Worm (Caenorhabditis elegans) whole organism, young adult: ENCODE results near the gene fbxb-104.
A peak's percentile ranks its signal among the peaks of the same experiment; 100 is the strongest.

ENCODE experiments used
- D2030.7 ChIP-seq: fragments of 200-800 bp; sonication (Bioruptor generic); IDR thresholded peaks from 2 replicates; pipeline ENCODE4 v1.3.6; 2022; ENCODE audit warnings: missing genetic modification reagents, missing genetic modification characterization, missing compliant biosample characterization
- F10E7.11 ChIP-seq: sonication (generic microtip); optimal IDR thresholded peaks from 2 replicates; lab custom pipeline; 2017; ENCODE audit warnings: mild to moderate bottlenecking, missing genetic modification characterization, moderate library complexity, missing compliant biosample characterization
- F22D6.2 ChIP-seq: sonication (generic microtip); optimal IDR thresholded peaks from 2 replicates; lab custom pipeline; 2016; ENCODE audit warnings: mild to moderate bottlenecking, missing genetic modification characterization, missing compliant biosample characterization
- F33H1.4 ChIP-seq: fragments of 200-800 bp; sonication (Bioruptor generic); IDR thresholded peaks from 2 replicates; pipeline ENCODE4 v1.3.6; 2022; ENCODE audit warnings: missing genetic modification reagents, missing genetic modification characterization, missing compliant biosample characterization
- F39B2.1 ChIP-seq: fragments of 200-800 bp; sonication (Bioruptor generic); IDR thresholded peaks from 2 replicates; pipeline ENCODE4 v1.3.6; 2022; ENCODE audit warnings: missing genetic modification reagents, missing genetic modification characterization, missing compliant biosample characterization
- F57A8.1 ChIP-seq: fragments of 200-800 bp; sonication (Bioruptor generic); optimal IDR thresholded peaks from 2 replicates; lab custom pipeline; 2018; ENCODE audit warnings: mild to moderate bottlenecking, missing genetic modification characterization, moderate library complexity, missing compliant biosample characterization
- F57C9.4 ChIP-seq: sonication (generic microtip); optimal IDR thresholded peaks from 2 replicates; lab custom pipeline; 2017; ENCODE audit warnings: mild to moderate bottlenecking, missing genetic modification characterization, missing compliant biosample characterization
- K11D2.4 ChIP-seq: fragments of 200-800 bp; sonication (Bioruptor generic); IDR thresholded peaks from 2 replicates; pipeline ENCODE4 v1.3.6; 2022; ENCODE audit warnings: missing genetic modification reagents, missing genetic modification characterization, missing compliant biosample characterization
- Y56A3A.18 ChIP-seq: fragments of 200-800 bp; sonication (Bioruptor generic); IDR thresholded peaks from 2 replicates; pipeline ENCODE4 v1.3.6; 2022; ENCODE audit warnings: missing genetic modification reagents, missing genetic modification characterization, missing compliant biosample characterization
- Y67H2A.10 ChIP-seq: fragments of 200-800 bp; sonication (Bioruptor generic); conservative IDR thresholded peaks from 2 replicates; pipeline ENCODE4 v1.3.6; 2022; ENCODE audit warnings: missing genetic modification reagents, missing genetic modification characterization, missing compliant biosample characterization
- ZK185.1 ChIP-seq: sonication (generic microtip); optimal IDR thresholded peaks from 2 replicates; lab custom pipeline; 2016; ENCODE audit warnings: mild to moderate bottlenecking, missing genetic modification characterization, missing compliant biosample characterization; ENCODE audit not compliant: poor library complexity, severe bottlenecking
- atf-7 ChIP-seq: sonication (generic microtip); optimal IDR thresholded peaks from 2 replicates; lab custom pipeline; 2017; ENCODE audit warnings: mild to moderate bottlenecking, missing genetic modification characterization, missing compliant biosample characterization
- athp-1 ChIP-seq: sonication (generic microtip); optimal IDR thresholded peaks from 2 replicates; lab custom pipeline; 2017; ENCODE audit warnings: mild to moderate bottlenecking, missing genetic modification characterization, missing compliant biosample characterization
- attf-3 ChIP-seq: fragments of 200-800 bp; sonication (Bioruptor generic); conservative IDR thresholded peaks from 2 replicates; pipeline ENCODE4 v1.3.6; 2022; ENCODE audit warnings: missing genetic modification reagents, missing genetic modification characterization, missing compliant biosample characterization
- bed-2 ChIP-seq: fragments of 200-800 bp; sonication (Bioruptor generic); IDR thresholded peaks from 2 replicates; pipeline ENCODE4 v1.3.6; 2022; ENCODE audit warnings: missing genetic modification reagents, missing genetic modification characterization, missing compliant biosample characterization
- ceh-27 ChIP-seq: fragments of 200-800 bp; sonication (Bioruptor generic); optimal IDR thresholded peaks from 2 replicates; lab custom pipeline; 2018; ENCODE audit warnings: mild to moderate bottlenecking, missing genetic modification characterization, moderate library complexity, missing compliant biosample characterization
- ceh-40 ChIP-seq: fragments of 200-800 bp; sonication (Bioruptor generic); IDR thresholded peaks from 2 replicates; pipeline ENCODE4 v1.3.6; 2022; ENCODE audit warnings: missing genetic modification characterization, missing compliant biosample characterization
- ceh-58 ChIP-seq: fragments of 200-800 bp; sonication (Bioruptor generic); IDR thresholded peaks from 2 replicates; pipeline ENCODE4 v1.3.6; 2022; ENCODE audit warnings: missing genetic modification characterization, missing compliant biosample characterization
- ceh-91 ChIP-seq: fragments of 200-800 bp; sonication (Bioruptor generic); IDR thresholded peaks from 2 replicates; pipeline ENCODE4 v1.3.6; 2022; ENCODE audit warnings: missing genetic modification reagents, missing genetic modification characterization, missing compliant biosample characterization
- efl-1 ChIP-seq: fragments of 150-350 bp; optimal IDR thresholded peaks from 2 replicates; lab custom pipeline; 2014; ENCODE audit warnings: missing biosample characterization, missing genetic modification reagents, missing genetic modification characterization
- egrh-3 ChIP-seq: fragments of 200-800 bp; sonication (Bioruptor generic); IDR thresholded peaks from 2 replicates; pipeline ENCODE4 v1.3.6; 2022; ENCODE audit warnings: missing genetic modification reagents, missing genetic modification characterization, missing compliant biosample characterization
- ekl-4 ChIP-seq: fragments of 200-800 bp; sonication (Bioruptor generic); IDR thresholded peaks from 2 replicates; pipeline ENCODE4 v1.3.6; 2022; ENCODE audit warnings: missing genetic modification reagents, missing genetic modification characterization, missing compliant biosample characterization
- fkh-3 ChIP-seq: sonication (generic microtip); optimal IDR thresholded peaks from 2 replicates; lab custom pipeline; 2016; ENCODE audit warnings: mild to moderate bottlenecking, missing genetic modification characterization, missing compliant biosample characterization
- hlh-12 ChIP-seq: sonication (generic microtip); optimal IDR thresholded peaks from 2 replicates; lab custom pipeline; 2016; ENCODE audit warnings: missing genetic modification characterization, missing compliant biosample characterization
- hmg-1.2 ChIP-seq: fragments of 200-800 bp; sonication (Bioruptor generic); IDR thresholded peaks from 2 replicates; pipeline ENCODE4 v1.3.6; 2022; ENCODE audit warnings: missing genetic modification reagents, missing genetic modification characterization, missing compliant biosample characterization
- hrde-1 ChIP-seq: sonication (generic microtip); optimal IDR thresholded peaks from 2 replicates; lab custom pipeline; 2016; ENCODE audit warnings: missing genetic modification characterization, mild to moderate bottlenecking, missing compliant biosample characterization, moderate library complexity, missing genotype, missing genetic modification reagents, borderline replicate concordance
- lag-1 ChIP-seq: fragments of 200-800 bp; sonication (Bioruptor generic); IDR thresholded peaks from 2 replicates; pipeline ENCODE4 v1.3.6; 2022; ENCODE audit warnings: missing genetic modification reagents, missing genetic modification characterization, missing compliant biosample characterization
- lsl-1 ChIP-seq: fragments of 200-800 bp; sonication (Bioruptor generic); optimal IDR thresholded peaks from 2 replicates; lab custom pipeline; 2018; ENCODE audit warnings: mild to moderate bottlenecking, missing genetic modification characterization, moderate library complexity, missing compliant biosample characterization
- madf-6 ChIP-seq: fragments of 200-800 bp; sonication (Bioruptor generic); IDR thresholded peaks from 2 replicates; pipeline ENCODE4 v1.3.6; 2022; ENCODE audit warnings: missing genetic modification reagents, missing genetic modification characterization, missing compliant biosample characterization
- mel-28 ChIP-seq: sonication (generic microtip); optimal IDR thresholded peaks from 2 replicates; lab custom pipeline; 2016; ENCODE audit warnings: borderline replicate concordance, mild to moderate bottlenecking, missing genetic modification characterization, missing compliant biosample characterization
- mes-4 ChIP-seq: sonication (generic microtip); optimal IDR thresholded peaks from 2 replicates; lab custom pipeline; 2016; ENCODE audit warnings: missing genotype, missing genetic modification characterization, missing compliant biosample characterization
- nfya-2 ChIP-seq: fragments of 200-800 bp; sonication (Bioruptor generic); IDR thresholded peaks from 2 replicates; pipeline ENCODE4 v1.3.6; 2022; ENCODE audit warnings: missing genetic modification reagents, missing genetic modification characterization, missing compliant biosample characterization
- nhr-80 ChIP-seq: sonication (generic microtip); optimal IDR thresholded peaks from 2 replicates; lab custom pipeline; 2016; ENCODE audit warnings: missing genetic modification characterization, missing compliant biosample characterization
- pha-4 ChIP-seq: fragments of 150-350 bp; sonication (generic microtip); optimal IDR thresholded peaks from 2 replicates; lab custom pipeline; 2014; ENCODE audit warnings: missing biosample characterization, missing genetic modification reagents, missing genetic modification characterization
- snpc-1.1 ChIP-seq: sonication (generic microtip); optimal IDR thresholded peaks from 2 replicates; lab custom pipeline; 2017; ENCODE audit warnings: missing genetic modification characterization, mild to moderate bottlenecking, missing compliant biosample characterization, antibody characterized with exemption, moderate library complexity, missing genotype, missing genetic modification reagents; ENCODE audit not compliant: insufficient read depth
- snpc-1.3 ChIP-seq: sonication (generic microtip); optimal IDR thresholded peaks from 2 replicates; lab custom pipeline; 2017; ENCODE audit warnings: missing genetic modification characterization, mild to moderate bottlenecking, missing compliant biosample characterization, antibody characterized with exemption, moderate library complexity, missing genotype, missing genetic modification reagents; ENCODE audit not compliant: insufficient read depth
- snpc-3.4 ChIP-seq: sonication (generic microtip); optimal IDR thresholded peaks from 2 replicates; lab custom pipeline; 2017; ENCODE audit warnings: missing genetic modification characterization, mild to moderate bottlenecking, missing compliant biosample characterization, antibody characterized with exemption, moderate library complexity, missing genotype, missing genetic modification reagents
- sptf-2 ChIP-seq: fragments of 200-800 bp; sonication (Bioruptor generic); optimal IDR thresholded peaks from 2 replicates; lab custom pipeline; 2018; ENCODE audit warnings: mild to moderate bottlenecking, missing genetic modification characterization, missing compliant biosample characterization
- zfh-2 ChIP-seq: fragments of 200-800 bp; sonication (Bioruptor generic); conservative IDR thresholded peaks from 2 replicates; pipeline ENCODE4 v1.3.6; 2022; ENCODE audit warnings: missing genetic modification reagents, missing genetic modification characterization, missing compliant biosample characterization
- ztf-18 ChIP-seq: sonication (generic microtip); optimal IDR thresholded peaks from 2 replicates; lab custom pipeline; 2016; ENCODE audit warnings: missing genotype, mild to moderate bottlenecking, missing genetic modification characterization, missing compliant biosample characterization
- ztf-3 ChIP-seq: fragments of 200-800 bp; sonication (Bioruptor generic); optimal IDR thresholded peaks from 2 replicates; lab custom pipeline; 2018; ENCODE audit warnings: mild to moderate bottlenecking, missing genetic modification characterization, missing compliant biosample characterization

fbxb-104 gene

DNA sequence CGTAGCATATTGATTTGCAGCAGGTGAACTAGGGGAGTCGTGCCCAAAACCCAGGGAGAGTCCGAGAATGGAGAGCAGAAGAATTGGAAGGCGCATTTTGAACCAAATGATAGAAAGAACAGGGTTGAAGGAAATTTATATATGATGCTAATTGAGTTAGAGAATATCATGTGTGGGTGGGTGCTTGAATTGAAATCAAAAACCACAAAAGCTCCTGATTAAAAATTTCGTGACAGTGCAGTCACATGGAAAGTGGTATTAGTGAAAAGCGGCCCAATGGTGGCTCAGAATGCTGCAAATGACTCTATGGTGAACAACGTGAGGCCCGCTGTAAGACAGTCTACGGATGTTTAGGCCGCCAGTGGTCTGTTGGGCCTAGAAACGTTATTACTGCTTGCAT is 15.5 kb downstream of the fbxb-104 start, which contains the start of gene C16C8.8:
TSS of gene C16C8.8 (minus strand) at position 101 of the 400 bp plus-strand sequence.
- TF ChIP-seq ceh-58 (GFP tag; lab: Robert Waterston, UW): no peak
- TF ChIP-seq Y56A3A.18 (GFP tag; lab: Robert Waterston, UW): no peak

DNA sequence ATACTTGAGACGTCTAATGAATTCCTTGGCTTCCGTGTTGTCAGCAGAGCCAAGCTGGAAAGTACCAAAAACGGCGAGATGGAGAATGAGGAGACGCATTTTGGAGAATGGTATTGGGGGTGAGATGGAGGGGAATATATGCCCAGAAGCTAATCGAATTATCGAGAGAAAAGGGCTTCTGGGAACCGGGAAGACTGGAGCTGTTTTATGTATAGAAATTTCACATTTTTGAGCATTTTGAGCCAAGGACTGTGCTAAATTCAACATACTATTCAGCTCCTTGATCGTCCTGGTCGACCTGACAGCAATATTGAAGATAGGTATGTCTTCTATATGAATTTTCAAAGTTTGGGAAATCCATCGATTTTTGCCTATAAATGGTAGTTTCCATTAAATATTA is 17.0 kb downstream of the fbxb-104 start, which contains the start of gene C16C8.7:
TSS of gene C16C8.7 (minus strand) at position 101 of the 400 bp plus-strand sequence.
- TF ChIP-seq Y67H2A.10: no peak

DNA sequence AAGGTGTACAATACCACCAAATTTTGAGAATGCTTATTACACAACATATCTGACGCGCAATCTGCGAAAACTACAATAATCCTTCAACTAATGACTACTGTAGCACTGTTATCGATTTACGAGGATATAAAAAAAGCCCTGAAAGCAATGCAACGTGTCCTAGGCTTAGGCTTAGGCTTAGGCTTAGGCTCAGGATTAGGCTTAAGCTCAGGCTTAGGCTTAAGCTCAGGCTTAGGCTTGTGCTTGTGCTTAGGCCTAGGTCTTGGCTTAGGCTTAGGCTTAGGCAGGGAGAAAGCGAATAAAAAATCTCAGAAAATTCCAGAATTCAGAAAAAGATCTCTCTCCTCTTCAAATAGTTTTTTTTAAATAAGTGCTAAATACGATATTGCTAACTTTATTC is 17.9 kb downstream of the fbxb-104 start:
- no peak for TF ChIP-seq ceh-40 (GFP tag; lab: Robert Waterston, UW)
- TF ChIP-seq mel-28 (tag; lab: Kevin White, UChicago): no peak
- no peak for TF ChIP-seq athp-1 (tag; lab: Kevin White, UChicago)
- no peak for TF ChIP-seq zfh-2 (GFP tag; lab: Robert Waterston, UW)
- no peak for TF ChIP-seq D2030.7 (GFP tag; lab: Robert Waterston, UW)
- TF ChIP-seq efl-1 (GFP tag; lab: Kevin White, UChicago): no peak
- no peak for TF ChIP-seq snpc-3.4 (tag; lab: Kevin White, UChicago)

DNA sequence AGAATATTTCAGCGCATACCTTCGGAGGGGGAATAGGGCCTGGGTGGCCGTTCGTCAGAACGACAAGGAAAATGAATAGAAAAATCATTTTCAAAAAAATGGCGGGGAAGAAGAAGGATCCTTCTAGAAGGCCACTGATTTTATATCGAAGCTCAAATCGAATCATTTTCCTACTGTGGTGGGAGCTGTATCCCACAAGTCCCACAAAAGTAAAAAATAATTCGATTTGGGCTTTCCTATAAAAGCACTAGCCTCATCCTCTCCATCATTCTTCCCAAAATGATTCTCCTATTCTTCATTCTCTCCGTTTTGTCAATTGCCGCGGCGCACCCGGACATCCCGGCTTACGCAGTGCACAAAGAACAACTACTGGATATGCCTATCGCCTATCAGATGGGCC is 18.9 kb downstream of the fbxb-104 start, which contains the start of the genes C16C8.26 and C16C8.19:
TSS of gene C16C8.26 (minus strand) at position 101 of the 400 bp plus-strand sequence.
TSS of gene C16C8.19 (plus strand) at position 279 of the 400 bp plus-strand sequence.
- no peak for TF ChIP-seq F33H1.4 (GFP tag; lab: Robert Waterston, UW)
- TF ChIP-seq efl-1 (GFP tag; lab: Kevin White, UChicago): no peak
- TF ChIP-seq mes-4: no peak
- TF ChIP-seq pha-4 (tag; lab: Kevin White, UChicago): no peak
- no peak for TF ChIP-seq ceh-27 (GFP tag; lab: Kevin White, UChicago)
- TF ChIP-seq attf-3: no peak
- no peak for TF ChIP-seq nfya-2
- no peak for TF ChIP-seq ztf-3
- no peak for TF ChIP-seq snpc-1.3 (tag; lab: Kevin White, UChicago)
- no peak for TF ChIP-seq hrde-1 (tag; lab: Kevin White, UChicago)
- no peak for TF ChIP-seq ztf-18 (tag; lab: Kevin White, UChicago)
- TF ChIP-seq, all 124 proteins: peak for 0

DNA sequence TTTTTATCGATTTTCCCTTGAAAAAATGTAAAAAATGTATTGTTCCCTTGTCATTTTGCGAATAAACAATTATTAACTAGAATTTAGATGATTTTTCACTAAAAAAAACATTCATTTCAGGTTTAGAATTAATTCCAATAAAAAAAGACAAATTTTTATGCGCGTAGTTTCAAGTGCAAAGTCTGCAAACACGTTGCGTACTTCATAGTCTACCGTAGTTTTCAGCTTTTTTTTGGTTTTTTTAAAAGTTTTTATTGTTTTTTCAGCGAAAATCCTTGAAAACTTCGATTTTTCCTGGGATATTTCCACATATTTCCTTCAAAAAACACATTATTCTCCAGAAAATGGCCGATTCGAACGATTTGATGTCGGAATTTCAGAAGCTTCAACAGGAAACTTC is 23.6 kb downstream of the fbxb-104 start, which contains the start of gene C16C8.11:
TSS of gene C16C8.11 (plus strand) at position 188 of the 400 bp plus-strand sequence.
- no peak for TF ChIP-seq ekl-4 (GFP tag; lab: Robert Waterston, UW)
- no peak for TF ChIP-seq lag-1
- TF ChIP-seq ceh-58 (GFP tag; lab: Robert Waterston, UW): no peak
- TF ChIP-seq madf-6 (GFP tag; lab: Robert Waterston, UW): peak; percentile 51; the same call in 1 of the 2 replicates
- TF ChIP-seq snpc-1.1 (tag; lab: Kevin White, UChicago): no peak
- TF ChIP-seq F57C9.4 (tag; lab: Kevin White, UChicago): no peak
- TF ChIP-seq K11D2.4 (GFP tag; lab: Robert Waterston, UW): no peak
- peak; percentile 80 for TF ChIP-seq lsl-1 (GFP tag; lab: Kevin White, UChicago)
- TF ChIP-seq ZK185.1 (tag; lab: Kevin White, UChicago): no peak
- TF ChIP-seq bed-2 (GFP tag; lab: Robert Waterston, UW): no peak
- TF ChIP-seq F22D6.2: no peak
- TF ChIP-seq nhr-80 (tag; lab: Kevin White, UChicago): no peak
- TF ChIP-seq F57A8.1 (GFP tag; lab: Kevin White, UChicago): no peak
- TF ChIP-seq hlh-12 (tag; lab: Kevin White, UChicago): no peak
- no peak for TF ChIP-seq sptf-2
- no peak for TF ChIP-seq ceh-91 (GFP tag; lab: Robert Waterston, UW)
- no peak for TF ChIP-seq atf-7
- TF ChIP-seq F10E7.11 (tag; lab: Kevin White, UChicago): no peak
- no peak for TF ChIP-seq egrh-3
- TF ChIP-seq F39B2.1: no peak
- no peak for TF ChIP-seq fkh-3 (tag; lab: Kevin White, UChicago)
- TF ChIP-seq athp-1 (tag; lab: Kevin White, UChicago): peak; percentile 20
- TF ChIP-seq hmg-1.2 (GFP tag; lab: Robert Waterston, UW): no peak
